Worm (Caenorhabditis elegans): ENCODE data around the gene F54B3.1.

Gene F54B3.1

DNA sequence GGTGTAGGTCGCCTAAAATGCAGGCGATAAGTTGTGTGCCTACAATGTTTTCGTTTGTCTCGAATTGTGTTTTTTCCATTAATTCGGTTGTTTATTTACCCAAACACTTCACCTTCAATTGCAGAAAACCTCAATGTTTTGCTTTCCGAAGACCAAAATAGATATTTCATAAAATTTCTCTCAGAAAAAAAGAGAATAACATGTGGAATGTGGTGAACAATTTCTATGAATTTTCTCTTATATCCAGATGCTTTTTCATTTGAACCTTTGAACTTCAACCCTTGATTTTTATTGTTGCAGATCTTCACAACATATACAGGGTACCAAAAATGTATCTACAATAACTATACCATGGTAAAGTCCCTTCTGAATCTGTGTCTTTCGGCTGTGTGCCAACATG is 44.6 kb upstream of the F54B3.1 start, which contains the start of gene T01E8.1:
Gene T01E8.1, plus strand, starts transcription at position 301 of the 400 bp plus-strand sequence.
- TF ChIP-seq aly-2 (tag; optimal IDR thresholded peaks at IDR 0.05) (no peak), nhr-25 (tag; optimal IDR thresholded peaks at IDR 0.05) (no peak), mml-1 (tag; optimal IDR thresholded peaks at IDR 0.05) (no peak), eor-1 (tag; optimal IDR thresholded peaks at IDR 0.05) (no peak), ZK546.5 (tag; optimal IDR thresholded peaks at IDR 0.05) (no peak)

DNA sequence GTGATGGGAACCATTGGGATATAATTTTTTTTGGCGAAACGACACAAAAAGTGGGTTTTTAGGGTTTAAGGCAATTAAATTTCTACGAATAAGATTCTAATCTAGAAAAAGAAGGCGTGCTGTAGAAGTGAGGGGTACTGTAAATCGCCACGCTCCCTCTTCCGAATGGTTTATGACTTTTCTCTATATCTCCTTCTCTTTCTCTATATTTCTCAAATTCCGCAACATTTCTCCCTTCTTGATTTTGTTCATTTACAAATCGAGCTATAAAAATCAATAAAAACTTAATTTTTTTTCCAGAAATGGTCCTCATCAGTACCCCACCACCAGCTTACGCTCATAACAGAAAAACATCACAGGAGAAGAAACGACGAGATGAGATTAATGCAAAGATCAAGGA is 32.9 kb upstream of the F54B3.1 start, which contains the start of gene ref-1:
Gene ref-1, plus strand, starts transcription at position 301 of the 400 bp plus-strand sequence.
- TF ChIP-seq ama-1 (optimal IDR thresholded peaks at IDR 0.05) (no peak), hmg-11 (tag; optimal IDR thresholded peaks at IDR 0.05) (no peak), skn-1 (tag; optimal IDR thresholded peaks at IDR 0.05) (no peak), nhr-43 (tag; optimal IDR thresholded peaks at IDR 0.05; ENCODE audit: poor library complexity, severe bottlenecking) (no peak), mdl-1 (tag; optimal IDR thresholded peaks at IDR 0.05) (no peak), lin-15B (tag; optimal IDR thresholded peaks at IDR 0.05) (no peak), ZK546.5 (tag; optimal IDR thresholded peaks at IDR 0.05) (no peak)

DNA sequence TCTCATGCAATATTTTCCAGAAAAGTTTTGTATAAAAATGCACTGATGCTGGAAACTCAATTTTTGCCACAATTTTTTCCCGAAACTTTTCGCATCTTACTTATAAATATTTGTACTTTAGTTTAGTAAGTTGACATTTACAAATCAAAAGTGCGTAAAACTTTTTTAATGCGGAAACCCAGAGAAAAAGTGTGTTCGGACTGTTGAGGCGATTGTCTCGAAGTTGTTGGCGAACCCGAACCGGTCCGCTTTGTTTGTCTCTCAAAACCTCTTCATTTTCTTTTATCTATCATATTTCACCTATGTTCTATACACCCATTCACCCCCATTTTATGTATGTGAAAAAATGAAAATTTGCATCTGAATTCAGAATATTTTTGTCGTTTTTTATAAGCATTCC is 30.4 kb upstream of the F54B3.1 start:
- TF ChIP-seq nhr-25 (tag; optimal IDR thresholded peaks at IDR 0.05) (peak; percentile 64), elt-1 (tag; optimal IDR thresholded peaks at IDR 0.05) (no peak), nhr-23 (tag; optimal IDR thresholded peaks at IDR 0.05) (peak; percentile 43), pha-4 (tag; optimal IDR thresholded peaks at IDR 0.05) (peak; percentile 62), nfya-1 (tag; optimal IDR thresholded peaks at IDR 0.05; ENCODE audit: insufficient read depth) (no peak), nhr-43 (tag; optimal IDR thresholded peaks at IDR 0.05; ENCODE audit: poor library complexity, severe bottlenecking) (peak; percentile 3), mml-1 (tag; optimal IDR thresholded peaks at IDR 0.05) (no peak)

DNA sequence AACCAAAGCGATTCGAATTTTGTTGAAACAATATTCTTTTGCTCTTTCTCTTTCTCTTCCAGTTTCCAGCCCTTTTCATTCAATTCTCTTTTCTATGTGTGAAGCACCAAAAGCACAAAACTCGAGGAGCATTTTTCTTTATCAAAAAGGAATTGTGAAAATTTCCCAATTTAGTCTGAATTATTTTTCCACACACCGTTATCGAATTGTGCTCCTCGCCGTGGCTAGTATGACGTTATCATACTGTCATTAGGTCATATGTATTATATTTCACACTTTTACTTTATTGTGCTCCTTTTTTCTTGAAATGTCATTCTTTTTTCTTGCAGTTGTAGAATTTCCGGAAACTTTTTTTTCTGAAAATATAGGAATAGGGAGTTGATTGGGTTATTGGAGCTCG is 29.4 kb upstream of the F54B3.1 start:
- no peak for TF ChIP-seq ceh-16 (tag; optimal IDR thresholded peaks at IDR 0.05)
- TF ChIP-seq nhr-28 (tag; optimal IDR thresholded peaks at IDR 0.05) = no peak
- no peak for TF ChIP-seq ztf-4 (tag; optimal IDR thresholded peaks at IDR 0.05)
- TF ChIP-seq zag-1 (tag; optimal IDR thresholded peaks at IDR 0.05) = no peak
- TF ChIP-seq elt-2 (tag; optimal IDR thresholded peaks at IDR 0.05) = peak; percentile 83
- no peak for TF ChIP-seq nhr-23 (tag; optimal IDR thresholded peaks at IDR 0.05)
- peak; percentile 76 for TF ChIP-seq pqm-1 (tag; optimal IDR thresholded peaks at IDR 0.05)
- TF ChIP-seq snpc-4 (tag; optimal IDR thresholded peaks at IDR 0.05) = no peak
- TF ChIP-seq sea-2 (GFP tag; optimal IDR thresholded peaks at IDR 0.05) = no peak
- no peak for TF ChIP-seq R02D3.7 (tag; optimal IDR thresholded peaks at IDR 0.05)
- no peak for TF ChIP-seq mdl-1 (tag; optimal IDR thresholded peaks at IDR 0.05)
- no peak for TF ChIP-seq lin-15B (tag; optimal IDR thresholded peaks at IDR 0.05)
- no peak for TF ChIP-seq ceh-28 (tag; optimal IDR thresholded peaks at IDR 0.05)
- no peak for TF ChIP-seq daf-12 (tag; optimal IDR thresholded peaks at IDR 0.05)
- no peak for TF ChIP-seq nhr-43 (tag; optimal IDR thresholded peaks at IDR 0.05; ENCODE audit: poor library complexity, severe bottlenecking)
- TF ChIP-seq pha-4 (tag; optimal IDR thresholded peaks at IDR 0.05) = peak; percentile 35

DNA sequence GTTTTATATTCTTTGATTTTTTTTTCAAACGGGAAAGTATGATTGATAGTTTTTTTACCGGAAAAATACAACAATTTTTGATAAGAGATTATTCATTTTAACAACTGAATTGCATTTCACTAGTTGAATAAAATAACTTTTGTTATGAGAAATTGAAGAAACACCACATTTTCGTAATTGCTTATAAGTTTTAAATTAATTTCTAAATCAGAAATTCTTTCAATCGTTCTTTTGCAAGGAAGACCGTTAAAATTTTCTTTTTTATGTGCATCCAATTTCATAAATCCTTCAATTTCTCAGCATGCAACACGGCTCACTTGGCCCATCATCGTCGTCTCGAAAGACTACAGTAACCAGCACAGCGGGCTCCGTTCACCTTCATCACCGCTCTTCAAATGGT is 28.5 kb upstream of the F54B3.1 start, which contains the start of gene plc-3:
Gene plc-3, plus strand, starts transcription at position 301 of the 400 bp plus-strand sequence.
- TF ChIP-seq pqm-1 (tag; optimal IDR thresholded peaks at IDR 0.05) (no peak), nhr-77 (tag; optimal IDR thresholded peaks at IDR 0.05) (no peak), snpc-4 (tag; optimal IDR thresholded peaks at IDR 0.05) (no peak), ceh-16 (tag; optimal IDR thresholded peaks at IDR 0.05) (no peak), ama-1 (optimal IDR thresholded peaks at IDR 0.05) (no peak), pha-4 (tag; optimal IDR thresholded peaks at IDR 0.05) (no peak), elt-3 (tag; optimal IDR thresholded peaks at IDR 0.05) (no peak)

DNA sequence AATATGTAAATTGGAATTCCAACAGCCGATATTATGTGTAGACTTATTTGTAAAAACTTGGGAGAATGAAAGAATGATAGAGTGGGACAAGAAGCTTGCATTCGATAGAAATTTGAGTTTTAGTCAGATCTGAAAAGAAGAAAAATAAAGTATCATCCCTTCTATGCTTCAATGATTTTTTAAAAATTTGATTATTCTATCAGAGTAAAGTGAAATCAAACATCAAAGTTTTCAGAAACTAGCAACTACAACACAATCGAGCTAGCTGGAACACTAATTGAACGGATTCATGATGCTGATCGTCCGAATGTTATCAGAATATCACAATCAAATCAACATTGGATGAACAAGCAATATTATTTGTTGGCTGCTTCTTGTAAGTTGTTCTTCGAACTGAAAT is 24.0 kb upstream of the F54B3.1 start, which contains the start of gene srh-135:
Gene srh-135, minus strand, starts transcription at position 101 of the 400 bp plus-strand sequence.
- no peak for TF ChIP-seq nhr-11 (tag; optimal IDR thresholded peaks at IDR 0.05)
- TF ChIP-seq skn-1 (tag; optimal IDR thresholded peaks at IDR 0.05) = no peak
- no peak for TF ChIP-seq nhr-76 (tag; optimal IDR thresholded peaks at IDR 0.05)
- no peak for TF ChIP-seq ceh-16 (tag; optimal IDR thresholded peaks at IDR 0.05)
- no peak for TF ChIP-seq fkh-2 (tag; optimal IDR thresholded peaks at IDR 0.05)
- TF ChIP-seq R02D3.7 (tag; optimal IDR thresholded peaks at IDR 0.05) = no peak
- no peak for TF ChIP-seq ama-1 (optimal IDR thresholded peaks at IDR 0.05)
- no peak for TF ChIP-seq elt-3 (tag; optimal IDR thresholded peaks at IDR 0.05)
- TF ChIP-seq pqm-1 (tag; optimal IDR thresholded peaks at IDR 0.05) = no peak
- TF ChIP-seq mml-1 (tag; optimal IDR thresholded peaks at IDR 0.05) = no peak
